Worm (Caenorhabditis elegans) whole organism, L1 larva: Measurements from ENCODE around the gene F55A11.8.

Experiments used
- C04F5.9 ChIP-seq: sonication (generic microtip); optimal IDR thresholded peaks from 2 replicates; lab custom pipeline; 2016; ENCODE audit warnings: missing genetic modification characterization, missing compliant biosample characterization
- C16A3.4 ChIP-seq: fragments of 150-350 bp; optimal IDR thresholded peaks from 2 replicates; lab custom pipeline; 2014; ENCODE audit warnings: missing biosample characterization, missing genetic modification characterization
- alr-1 ChIP-seq: fragments of 200-800 bp; sonication (Bioruptor generic); optimal IDR thresholded peaks from 2 replicates; lab custom pipeline; 2018; ENCODE audit warnings: borderline replicate concordance, mild to moderate bottlenecking, missing genetic modification characterization, missing compliant biosample characterization
- blmp-1 ChIP-seq: fragments of 150-350 bp; optimal IDR thresholded peaks from 2 replicates; lab custom pipeline; 2014; ENCODE audit warnings: missing biosample characterization, missing genetic modification characterization
- ceh-8 ChIP-seq: fragments of 200-800 bp; sonication (Bioruptor generic); optimal IDR thresholded peaks from 2 replicates; lab custom pipeline; 2018; ENCODE audit warnings: mild to moderate bottlenecking, missing genetic modification characterization, moderate library complexity, missing compliant biosample characterization
- ceh-82 ChIP-seq, 3 experiments: fragments of 150-350 bp in 1 of 3; sonication (generic microtip) in 2 of 3; optimal IDR thresholded peaks; 2 replicates each; lab custom pipeline; 2014 to 2017; ENCODE audit warnings: missing biosample characterization in 3 of 3, missing genetic modification characterization in 3 of 3
- dpl-1 ChIP-seq, 3 experiments: fragments of 150-350 bp in 2 of 3; sonication (generic microtip) in 1 of 3; optimal IDR thresholded peaks; 2 replicates each; lab custom pipeline; 2014 to 2017; ENCODE audit warnings: missing biosample characterization in 3 of 3, missing genetic modification characterization in 3 of 3, missing genetic modification reagents in 3 of 3
- dsc-1 ChIP-seq: sonication (generic microtip); optimal IDR thresholded peaks from 2 replicates; lab custom pipeline; 2016; ENCODE audit warnings: mild to moderate bottlenecking, missing genetic modification characterization, missing compliant biosample characterization
- efl-1 ChIP-seq, 4 experiments: fragments of 150-350 bp; optimal IDR thresholded peaks in 3 of 4; peaks in 1 of 4; 1 replicate in 1 of 4; 2 replicates in 3 of 4; lab custom pipeline; 2014; ENCODE audit warnings: missing biosample characterization in 2 of 4, missing genetic modification characterization in 2 of 4, missing genetic modification reagents in 2 of 4
- egl-13 ChIP-seq: sonication (generic microtip); optimal IDR thresholded peaks from 2 replicates; lab custom pipeline; 2016; ENCODE audit warnings: missing genotype, missing genetic modification reagents, missing genetic modification characterization, missing compliant biosample characterization
- egl-27 ChIP-seq, 2 experiments: fragments of 150-350 bp in 1 of 2; sonication (generic microtip); optimal IDR thresholded peaks; 3 replicates each; lab custom pipeline; 2017 to 2018; ENCODE audit warnings: missing biosample characterization in 2 of 2, missing genetic modification characterization in 2 of 2, missing genetic modification reagents in 2 of 2
- elt-3 ChIP-seq, 6 experiments: fragments of 150-350 bp in 1 of 6; sonication (generic microtip); optimal IDR thresholded peaks; 2 replicates each; lab custom pipeline; 2017 to 2018; ENCODE audit warnings: missing biosample characterization in 6 of 6, missing genetic modification characterization in 6 of 6, inconsistent platforms in 1 of 6
- fos-1 ChIP-seq: fragments of 150-350 bp; optimal IDR thresholded peaks from 2 replicates; lab custom pipeline; 2014; ENCODE audit warnings: missing biosample characterization, missing genetic modification characterization
- grh-1 ChIP-seq: fragments of 200-800 bp; sonication (Bioruptor generic); IDR thresholded peaks from 2 replicates; pipeline ENCODE4 v1.3.6; 2022; ENCODE audit warnings: missing genetic modification reagents, missing genetic modification characterization, missing compliant biosample characterization
- hlh-17 ChIP-seq: fragments of 200-800 bp; sonication (Bioruptor generic); optimal IDR thresholded peaks from 2 replicates; lab custom pipeline; 2018; ENCODE audit warnings: missing genetic modification characterization, mild to moderate bottlenecking, missing compliant biosample characterization, moderate library complexity, borderline replicate concordance
- irx-1 ChIP-seq: sonication (generic microtip); optimal IDR thresholded peaks from 2 replicates; lab custom pipeline; 2016; ENCODE audit warnings: missing genetic modification characterization, missing compliant biosample characterization
- isw-1 ChIP-seq: fragments of 200-800 bp; sonication (Bioruptor generic); IDR thresholded peaks from 2 replicates; pipeline ENCODE4 v1.3.6; 2022; ENCODE audit warnings: missing genetic modification characterization, missing compliant biosample characterization
- jun-1 ChIP-seq: fragments of 150-350 bp; optimal IDR thresholded peaks from 2 replicates; lab custom pipeline; 2014; ENCODE audit warnings: missing biosample characterization, missing genetic modification reagents, missing genetic modification characterization
- lin-14 ChIP-seq: fragments of 200-800 bp; sonication (Bioruptor generic); optimal IDR thresholded peaks from 2 replicates; lab custom pipeline; 2018; ENCODE audit warnings: mild to moderate bottlenecking, missing genetic modification characterization, moderate library complexity, missing compliant biosample characterization
- lin-15B ChIP-seq: fragments of 150-350 bp; sonication (generic microtip); optimal IDR thresholded peaks from 3 replicates; lab custom pipeline; 2014; ENCODE audit warnings: missing biosample characterization, missing genetic modification characterization
- lin-39 ChIP-seq: fragments of 150-350 bp; optimal IDR thresholded peaks from 2 replicates; lab custom pipeline; 2014; ENCODE audit warnings: missing biosample characterization, missing genetic modification reagents, missing genetic modification characterization
- mab-9 ChIP-seq: fragments of 200-800 bp; sonication (Bioruptor generic); IDR thresholded peaks from 2 replicates; pipeline ENCODE4 v1.3.6; 2022; ENCODE audit warnings: missing genetic modification reagents, missing genetic modification characterization, missing compliant biosample characterization
- mdl-1 ChIP-seq, 2 experiments: fragments of 150-350 bp; optimal IDR thresholded peaks; 2 replicates each; lab custom pipeline; 2014 to 2017; ENCODE audit warnings: missing biosample characterization in 2 of 2, missing genetic modification characterization in 2 of 2, inconsistent platforms in 1 of 2
- mep-1 ChIP-seq: fragments of 150-350 bp; optimal IDR thresholded peaks from 2 replicates; lab custom pipeline; 2014; ENCODE audit warnings: missing biosample characterization, missing genetic modification characterization
- nhr-20 ChIP-seq: sonication (generic microtip); optimal IDR thresholded peaks from 2 replicates; lab custom pipeline; 2016; ENCODE audit warnings: mild to moderate bottlenecking, missing genetic modification characterization, missing compliant biosample characterization
- nhr-71 ChIP-seq: sonication (generic microtip); optimal IDR thresholded peaks from 2 replicates; lab custom pipeline; 2016; ENCODE audit warnings: mild to moderate bottlenecking, missing genetic modification characterization, moderate library complexity, missing compliant biosample characterization
- nhr-77 ChIP-seq: fragments of 150-350 bp; optimal IDR thresholded peaks from 2 replicates; lab custom pipeline; 2014; ENCODE audit warnings: missing biosample characterization, missing genetic modification characterization
- nhr-84 ChIP-seq: sonication (generic microtip); optimal IDR thresholded peaks from 2 replicates; lab custom pipeline; 2017; ENCODE audit warnings: missing biosample characterization, missing genetic modification characterization
- nhr-85 ChIP-seq: sonication (generic microtip); peaks from one replicate; lab custom pipeline; 2016; ENCODE audit warnings: missing genetic modification characterization, inconsistent platforms, missing compliant biosample characterization
- pag-3 ChIP-seq: sonication (generic microtip); optimal IDR thresholded peaks from 2 replicates; lab custom pipeline; 2017; ENCODE audit warnings: missing genetic modification characterization, mild to moderate bottlenecking, missing compliant biosample characterization, antibody characterized with exemption, borderline replicate concordance; ENCODE audit not compliant: insufficient read depth
- pax-3 ChIP-seq: fragments of 200-800 bp; sonication (Bioruptor generic); optimal IDR thresholded peaks from 2 replicates; lab custom pipeline; 2018; ENCODE audit warnings: mild to moderate bottlenecking, missing genetic modification characterization, moderate library complexity, missing compliant biosample characterization
- pqm-1 ChIP-seq: sonication (generic microtip); optimal IDR thresholded peaks from 3 replicates; lab custom pipeline; 2017; ENCODE audit warnings: missing biosample characterization, missing genetic modification characterization
- skn-1 ChIP-seq: fragments of 150-350 bp; optimal IDR thresholded peaks from 2 replicates; lab custom pipeline; 2014; ENCODE audit warnings: missing biosample characterization, missing genetic modification characterization
- snpc-4 ChIP-seq: fragments of 150-350 bp; optimal IDR thresholded peaks from 2 replicates; lab custom pipeline; 2014; ENCODE audit warnings: missing biosample characterization, missing genetic modification characterization
- snu-23 ChIP-seq: sonication (generic microtip); optimal IDR thresholded peaks from 2 replicates; lab custom pipeline; 2016; ENCODE audit warnings: missing genetic modification characterization, missing compliant biosample characterization
- sox-4 ChIP-seq: sonication (generic microtip); optimal IDR thresholded peaks from 2 replicates; lab custom pipeline; 2016; ENCODE audit warnings: missing genetic modification characterization, missing compliant biosample characterization
- swsn-7 ChIP-seq: sonication (generic microtip); optimal IDR thresholded peaks from 2 replicates; lab custom pipeline; 2016; ENCODE audit warnings: missing genetic modification characterization, missing compliant biosample characterization
- tbx-2 ChIP-seq: sonication (generic microtip); optimal IDR thresholded peaks from 2 replicates; lab custom pipeline; 2016; ENCODE audit warnings: missing genetic modification characterization, missing compliant biosample characterization
- tlp-1 ChIP-seq: fragments of 150-350 bp; optimal IDR thresholded peaks from 2 replicates; lab custom pipeline; 2014; ENCODE audit warnings: missing biosample characterization, missing genetic modification characterization
- unc-30 ChIP-seq: sonication (generic microtip); optimal IDR thresholded peaks from 2 replicates; lab custom pipeline; 2017; ENCODE audit warnings: missing biosample characterization, missing genetic modification characterization
- unc-62 ChIP-seq: fragments of 150-350 bp; optimal IDR thresholded peaks from 2 replicates; lab custom pipeline; 2014; ENCODE audit warnings: missing biosample characterization, missing genetic modification reagents, missing genetic modification characterization
- unc-98 ChIP-seq: fragments of 200-800 bp; sonication (Bioruptor generic); IDR thresholded peaks from 2 replicates; pipeline ENCODE4 v1.3.6; 2022; ENCODE audit warnings: missing genetic modification characterization, missing compliant biosample characterization
- vab-15 ChIP-seq: sonication (generic microtip); optimal IDR thresholded peaks from 2 replicates; lab custom pipeline; 2017; ENCODE audit warnings: missing genotype, mild to moderate bottlenecking, missing genetic modification characterization, missing compliant biosample characterization
- xbp-1 ChIP-seq: sonication (generic microtip); optimal IDR thresholded peaks from 2 replicates; lab custom pipeline; 2016; ENCODE audit warnings: missing genetic modification characterization, missing compliant biosample characterization
- zip-4 ChIP-seq: fragments of 200-800 bp; sonication (Bioruptor generic); optimal IDR thresholded peaks from 2 replicates; lab custom pipeline; 2018; ENCODE audit warnings: mild to moderate bottlenecking, missing genetic modification characterization, moderate library complexity, missing compliant biosample characterization

F55A11.8 gene

ce11 chrV:11777846-11778245, 10.1 kb upstream of the F55A11.8 start (continued):
- TF ChIP-seq tbx-2 (tag; lab: Kevin White, UChicago) (no peak), mep-1 (tag; lab: Kevin White, UChicago) (peak; percentile 20), blmp-1 (tag; lab: Kevin White, UChicago) (peak; percentile 69), snu-23 (peak; percentile 45), hlh-17 (no peak), unc-30 (no peak), pqm-1 (tag; lab: Kevin White, UChicago) (no peak), isw-1 (GFP tag; lab: Robert Waterston, UW) (no peak), C16A3.4 (tag; lab: Kevin White, UChicago) (no peak), pag-3 (peak; percentile 92), lin-39 (tag; lab: Kevin White, UChicago) (no peak), ceh-82 (tag; optimal IDR thresholded peaks at IDR 0.05; lab: Kevin White, UChicago) (no peak), pax-3 (no peak), fos-1 (tag; lab: Kevin White, UChicago) (no peak)

- TF ChIP-seq xbp-1 (tag; lab: Kevin White, UChicago) (no peak), nhr-85 (peak; percentile 72), efl-1 (optimal IDR thresholded peaks at IDR 0.05; lab: Kevin White, UChicago) (no peak), efl-1 (GFP tag; optimal IDR thresholded peaks at IDR 0.05 in 1 of 2; lab: Kevin White, UChicago) (peak in 1 of 2 experiments; percentile 62), sox-4 (no peak), snpc-4 (tag; lab: Kevin White, UChicago) (no peak), lin-14 (GFP tag; lab: Kevin White, UChicago) (peak; percentile 32), snu-23 (peak; percentile 25)
Measured at ce11 chrV:11779310-11779709, 8.7 kb upstream of the F55A11.8 start.

ce11 chrV:11779810-11780209, 8.2 kb upstream of the F55A11.8 start:
- TF ChIP-seq lin-15B (tag; lab: Kevin White, UChicago) (no peak), mdl-1 (tag; optimal IDR thresholded peaks at IDR 0.05; lab: Kevin White, UChicago) (no peak), nhr-20 (tag; lab: Kevin White, UChicago) (no peak), mep-1 (tag; lab: Kevin White, UChicago) (peak; percentile 46), elt-3 (tag; optimal IDR thresholded peaks at IDR 0.05; lab: Kevin White, UChicago) (peak in 1 of 6 experiments; percentile 33), unc-98 (no peak), mab-9 (GFP tag; lab: Robert Waterston, UW) (no peak), lin-14 (GFP tag; lab: Kevin White, UChicago) (peak; percentile 17)

ce11 chrV:11782809-11783440, 5.1 kb upstream of the F55A11.8 start, which contains the start of gene F55A11.11:
F55A11.11 (plus strand) TSS chrV:11783149.
- TF ChIP-seq unc-62 (GFP tag; lab: Kevin White, UChicago) (no peak), nhr-84 (tag; lab: Kevin White, UChicago) (no peak), C04F5.9 (tag; lab: Kevin White, UChicago) (no peak), ceh-8 (GFP tag; lab: Kevin White, UChicago) (no peak), swsn-7 (tag; lab: Kevin White, UChicago) (peak; percentile 72), mab-9 (GFP tag; lab: Robert Waterston, UW) (peak; percentile 49; the same call in 1 of the 2 replicates), dpl-1 (GFP tag; optimal IDR thresholded peaks at IDR 0.05; lab: Kevin White, UChicago) (peak; percentile 43 to 54 (median 51)), jun-1 (tag; lab: Kevin White, UChicago) (peak; percentile 35), pag-3 (no peak), irx-1 (tag; lab: Kevin White, UChicago) (peak; percentile 45), vab-15 (tag; lab: Kevin White, UChicago) (peak; percentile 3), nhr-77 (tag; lab: Kevin White, UChicago) (peak; percentile 35), egl-13 (tag; lab: Kevin White, UChicago) (peak; percentile 47), unc-98 (no peak), alr-1 (tag; lab: Kevin White, UChicago) (no peak), mep-1 (tag; lab: Kevin White, UChicago) (peak; percentile 42), grh-1 (GFP tag; lab: Robert Waterston, UW) (peak; percentile 11; the same call in 1 of the 2 replicates), dsc-1 (peak; percentile 68), egl-27 (tag; optimal IDR thresholded peaks at IDR 0.05; lab: Kevin White, UChicago) (no peak), lin-15B (tag; lab: Kevin White, UChicago) (no peak), fos-1 (tag; lab: Kevin White, UChicago) (peak; percentile 62), unc-30 (no peak), C16A3.4 (tag; lab: Kevin White, UChicago) (peak; percentile 78), nhr-71 (tag; lab: Kevin White, UChicago) (peak; percentile 80), zip-4 (GFP tag; lab: Kevin White, UChicago) (peak; percentile 5), skn-1 (tag; lab: Kevin White, UChicago) (peak; percentile 79), tlp-1 (no peak)
